Worm (Caenorhabditis elegans): ENCODE data around the gene lact-6.

- no peak for TF ChIP-seq ceh-18 (tag; optimal IDR thresholded peaks at IDR 0.05)
- TF ChIP-seq pqm-1 (tag; optimal IDR thresholded peaks at IDR 0.05), result no peak
- TF ChIP-seq ama-1 (optimal IDR thresholded peaks at IDR 0.05), result no peak
- no peak for TF ChIP-seq unc-3 (GFP tag; conservative IDR thresholded peaks at IDR 0.05)
- TF ChIP-seq unc-3 (tag; optimal IDR thresholded peaks at IDR 0.05), result no peak
- TF ChIP-seq pha-4 (tag; optimal IDR thresholded peaks at IDR 0.05), result no peak
- no peak for TF ChIP-seq ceh-2 (tag; optimal IDR thresholded peaks at IDR 0.05)
- no peak for TF ChIP-seq ceh-9 (tag; optimal IDR thresholded peaks at IDR 0.05)
- TF ChIP-seq ceh-45 (GFP tag; IDR thresholded peaks at IDR 0.05), result no peak
- TF ChIP-seq hlh-30 (tag; optimal IDR thresholded peaks at IDR 0.05; ENCODE audit: insufficient read depth), result no peak
- TF ChIP-seq F13H6.1 (tag; optimal IDR thresholded peaks at IDR 0.05), result no peak
Observed at ce11 chrIV:17440001-17440400, 8.8 kb upstream of the lact-6 start, which contains the start of gene C06A12.19.

Data from whole organism, late embryonic.